Fruit fly (Drosophila melanogaster) whole organism, wandering third instar larva: ENCODE results near the gene Elp1.

Source experiments
- Abd-B ChIP-seq: fragments of >200 bp; optimal IDR thresholded peaks from 2 replicates; lab custom pipeline; 2017; ENCODE audit warnings: missing biosample characterization, missing genetic modification characterization
- CG32264 ChIP-seq: fragments of 200-800 bp; sonication (Bioruptor generic); optimal IDR thresholded peaks from 2 replicates; lab custom pipeline; 2016; ENCODE audit warnings: missing biosample characterization, missing genetic modification characterization
- CG9705 ChIP-seq: fragments of 200-800 bp; sonication (Bioruptor generic); optimal IDR thresholded peaks from 2 replicates; lab custom pipeline; 2018; ENCODE audit warnings: missing biosample characterization, mild to moderate bottlenecking, missing genetic modification characterization
- CrebA ChIP-seq: fragments of 200-800 bp; sonication (Bioruptor generic); optimal IDR thresholded peaks from 2 replicates; lab custom pipeline; 2016; ENCODE audit warnings: missing biosample characterization, mild to moderate bottlenecking, missing genetic modification characterization, borderline replicate concordance
- Dfd ChIP-seq: fragments of >200 bp; optimal IDR thresholded peaks from 2 replicates; lab custom pipeline; 2017; ENCODE audit warnings: missing biosample characterization, missing genetic modification characterization
- Dif ChIP-seq: fragments of 200-275, 200-300 bp; sonication (Bioruptor generic); optimal IDR thresholded peaks from 2 replicates; lab custom pipeline; 2018; ENCODE audit warnings: missing biosample characterization, missing genetic modification characterization; ENCODE audit not compliant: partially characterized antibody
- GATAd ChIP-seq: sonication (Bioruptor generic); optimal IDR thresholded peaks from 2 replicates; lab custom pipeline; 2016; ENCODE audit warnings: missing biosample characterization, missing genetic modification characterization
- HLH106 ChIP-seq: fragments of 200-800 bp; optimal IDR thresholded peaks from 3 replicates; lab custom pipeline; 2019; ENCODE audit warnings: missing biosample characterization, mild to moderate bottlenecking, missing genetic modification characterization, moderate library complexity
- Hnf4 ChIP-seq: fragments of 200-800 bp; sonication (Bioruptor generic); optimal IDR thresholded peaks from 2 replicates; lab custom pipeline; 2016; ENCODE audit warnings: missing biosample characterization, mild to moderate bottlenecking, missing genetic modification characterization
- Hr78 ChIP-seq: fragments of >200 bp; optimal IDR thresholded peaks from 2 replicates; lab custom pipeline; 2017; ENCODE audit warnings: missing biosample characterization, missing genetic modification characterization
- Hr83 ChIP-seq: fragments of 200-300 bp; sonication (Bioruptor generic); optimal IDR thresholded peaks from 2 replicates; lab custom pipeline; 2016; ENCODE audit warnings: missing biosample characterization, mild to moderate bottlenecking, missing genetic modification characterization, moderate library complexity; ENCODE audit not compliant: poor library complexity, severe bottlenecking
- Jra ChIP-seq: sonication (Bioruptor generic); optimal IDR thresholded peaks from 2 replicates; lab custom pipeline; 2016; ENCODE audit warnings: missing biosample characterization, missing genetic modification characterization
- Mio ChIP-seq: sonication (Bioruptor generic); optimal IDR thresholded peaks from 2 replicates; lab custom pipeline; 2016; ENCODE audit warnings: missing biosample characterization, missing genetic modification characterization
- Myc ChIP-seq: fragments of >200 bp; optimal IDR thresholded peaks from 2 replicates; lab custom pipeline; 2017
- N ChIP-seq: fragments of >200 bp; optimal IDR thresholded peaks from 2 replicates; lab custom pipeline; 2018; ENCODE audit warnings: missing biosample characterization, missing external identifiers, missing genetic modification characterization
- OdsH ChIP-seq: fragments of 200-800 bp; sonication (Bioruptor generic); optimal IDR thresholded peaks from 2 replicates; lab custom pipeline; 2016; ENCODE audit warnings: missing biosample characterization, mild to moderate bottlenecking, missing genetic modification characterization
- Sp1 ChIP-seq: fragments of 200-800 bp; sonication (Bioruptor generic); optimal IDR thresholded peaks from 3 replicates; lab custom pipeline; 2019; ENCODE audit warnings: missing biosample characterization, mild to moderate bottlenecking, missing genetic modification characterization, moderate library complexity
- Vsx2 ChIP-seq: fragments of 200-300, 225-300 bp; sonication (Bioruptor generic); optimal IDR thresholded peaks from 2 replicates; lab custom pipeline; 2018; ENCODE audit warnings: missing biosample characterization, missing genetic modification characterization; ENCODE audit not compliant: partially characterized antibody
- br ChIP-seq: fragments of 200-800 bp; sonication (Bioruptor generic); optimal IDR thresholded peaks from 2 replicates; lab custom pipeline; 2016; ENCODE audit warnings: missing biosample characterization, missing genetic modification characterization
- brk ChIP-seq: fragments of 200-800 bp; sonication (Bioruptor generic); optimal IDR thresholded peaks from 2 replicates; lab custom pipeline; 2016; ENCODE audit warnings: missing biosample characterization, mild to moderate bottlenecking, missing genetic modification characterization
- dl ChIP-seq, 2 experiments: fragments of 175-275, 200-275 bp in 1 of 2; fragments of 200-275 bp in 1 of 2; sonication (Bioruptor generic); optimal IDR thresholded peaks; lab custom pipeline; 2018; ENCODE audit warnings: mild to moderate bottlenecking in 2 of 2, missing biosample characterization in 2 of 2, missing genetic modification characterization in 2 of 2, moderate library complexity in 2 of 2; ENCODE audit not compliant: partially characterized antibody in 2 of 2, insufficient read depth in 1 of 2
- dmrt93B ChIP-seq: fragments of 200-800 bp; sonication (Bioruptor generic); optimal IDR thresholded peaks from 2 replicates; lab custom pipeline; 2018; ENCODE audit warnings: missing biosample characterization, mild to moderate bottlenecking, missing genetic modification characterization
- dsf ChIP-seq: sonication (Bioruptor generic); optimal IDR thresholded peaks from 2 replicates; lab custom pipeline; 2016; ENCODE audit warnings: missing biosample characterization, missing genetic modification characterization, borderline replicate concordance
- ey ChIP-seq: fragments of 200-800 bp; sonication (Bioruptor generic); optimal IDR thresholded peaks from 2 replicates; lab custom pipeline; 2016; ENCODE audit warnings: missing biosample characterization, missing genetic modification characterization
- foxo ChIP-seq, 2 experiments: fragments of 200-800 bp; sonication (Bioruptor generic); optimal IDR thresholded peaks; 2 replicates in 1 of 2; 3 replicates in 1 of 2; lab custom pipeline; 2016 to 2017; ENCODE audit warnings: missing biosample characterization in 2 of 2, missing genetic modification characterization in 2 of 2
- fru ChIP-seq: fragments of 200-800 bp; sonication (Bioruptor generic); optimal IDR thresholded peaks from 3 replicates; lab custom pipeline; 2016; ENCODE audit warnings: missing biosample characterization, mild to moderate bottlenecking, missing genetic modification characterization
- h ChIP-seq: fragments of 200-800 bp; sonication (Bioruptor generic); optimal IDR thresholded peaks from 3 replicates; lab custom pipeline; 2016; ENCODE audit warnings: missing biosample characterization, mild to moderate bottlenecking, missing genetic modification characterization
- jim ChIP-seq: fragments of 175-275, 200-325 bp; sonication (Bioruptor generic); optimal IDR thresholded peaks from 2 replicates; lab custom pipeline; 2016; ENCODE audit warnings: missing biosample characterization, mild to moderate bottlenecking, missing genetic modification characterization
- lola ChIP-seq: fragments of >200 bp; optimal IDR thresholded peaks from 2 replicates; lab custom pipeline; 2017; ENCODE audit warnings: missing biosample characterization, missing genetic modification characterization
- pan ChIP-seq: fragments of >200 bp; optimal IDR thresholded peaks from 2 replicates; lab custom pipeline; 2017
- sage ChIP-seq: fragments of 200-800 bp; sonication (Bioruptor generic); optimal IDR thresholded peaks from 2 replicates; lab custom pipeline; 2016; ENCODE audit warnings: missing biosample characterization, mild to moderate bottlenecking, missing genetic modification characterization
- sv ChIP-seq: fragments of 200-800 bp; sonication (Bioruptor generic); optimal IDR thresholded peaks from 3 replicates; lab custom pipeline; 2016; ENCODE audit warnings: missing biosample characterization, missing genetic modification characterization
- tai ChIP-seq: sonication (Bioruptor generic); optimal IDR thresholded peaks from 2 replicates; lab custom pipeline; 2016; ENCODE audit warnings: missing biosample characterization, missing genetic modification characterization
- usp ChIP-seq: fragments of >200 bp; optimal IDR thresholded peaks from 2 replicates; lab custom pipeline; 2017; ENCODE audit warnings: missing biosample characterization, missing genetic modification characterization
- woc ChIP-seq: sonication (Bioruptor generic); optimal IDR thresholded peaks from 2 replicates; lab custom pipeline; 2016; ENCODE audit warnings: missing biosample characterization, mild to moderate bottlenecking, missing genetic modification characterization

The Elp1 gene

DNA sequence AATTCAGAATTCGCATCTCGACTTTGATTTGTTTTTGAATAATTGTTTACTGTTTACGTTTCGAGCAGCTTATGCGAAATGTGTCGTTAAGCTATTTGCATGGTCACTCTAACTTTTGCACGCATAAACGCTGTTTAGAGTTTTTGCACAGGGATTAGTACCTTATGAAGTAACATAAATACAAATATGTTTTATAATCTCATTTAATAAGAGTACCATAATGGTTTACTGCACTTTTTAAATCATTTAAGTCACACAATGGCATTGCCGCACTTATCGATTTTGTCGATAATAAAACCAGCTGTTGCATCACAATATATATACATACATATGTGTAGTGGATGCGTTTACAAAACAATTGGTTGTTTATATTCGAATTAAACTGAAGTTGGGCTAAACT lies 24.2 kb upstream of the Elp1 start, which contains the start of the genes CG6813 and CG18764:
CG6813 (minus strand) TSS at position 68 of the 400 bp plus-strand sequence.
CG18764 (plus strand) TSS at position 319 of the 400 bp plus-strand sequence.
- TF ChIP-seq CrebA (GFP tag; lab: Kevin White, UChicago) (no peak), h (GFP tag; lab: Kevin White, UChicago) (no peak), fru (GFP tag; lab: Kevin White, UChicago) (no peak), Hnf4 (GFP tag; lab: Kevin White, UChicago) (no peak), Vsx2 (GFP tag; lab: Kevin White, UChicago) (no peak), Abd-B (no peak), GATAd (GFP tag; lab: Kevin White, UChicago) (no peak), lola (GFP tag; lab: Kevin White, UChicago) (no peak), CG32264 (GFP tag; lab: Kevin White, UChicago) (no peak), brk (GFP tag; lab: Kevin White, UChicago) (no peak), Jra (GFP tag; lab: Kevin White, UChicago) (no peak), Dfd (GFP tag; lab: Kevin White, UChicago) (no peak), N (GFP tag; lab: Kevin White, UChicago) (no peak), usp (GFP tag; lab: Kevin White, UChicago) (no peak), Myc (no peak), br (no peak), pan (no peak), Sp1 (GFP tag; lab: Kevin White, UChicago) (no peak), foxo (GFP tag; optimal IDR thresholded peaks at IDR 0.05; lab: Kevin White, UChicago) (no peak)

dm6 chr3R:11628416-11629041 lies 22.2 kb upstream of the Elp1 start, which contains the start of gene CG14712:
TSS of gene CG14712 (plus strand) at chr3R:11628759.
- TF ChIP-seq ey (GFP tag; lab: Kevin White, UChicago) (peak; percentile 21), dl (GFP tag; optimal IDR thresholded peaks at IDR 0.05; lab: Kevin White, UChicago; ENCODE audit: insufficient read depth in 1 of 2, partially characterized antibody in 2 of 2) (no peak), usp (GFP tag; lab: Kevin White, UChicago) (no peak), Dfd (GFP tag; lab: Kevin White, UChicago) (no peak), Hr83 (GFP tag; lab: Kevin White, UChicago) (peak; percentile 49), sv (peak; percentile 27), foxo (GFP tag; optimal IDR thresholded peaks at IDR 0.05; lab: Kevin White, UChicago) (no peak)

dm6 chr3R:11637586-11637985 lies 13.2 kb upstream of the Elp1 start:
- no peak for TF ChIP-seq ey (GFP tag; lab: Kevin White, UChicago)
- no peak for TF ChIP-seq pan
- no peak for TF ChIP-seq Hr83 (GFP tag; lab: Kevin White, UChicago)
- no peak for TF ChIP-seq woc (GFP tag; lab: Kevin White, UChicago)
- TF ChIP-seq Abd-B: no peak
- no peak for TF ChIP-seq sv
- TF ChIP-seq HLH106 (tag; lab: Kevin White, UChicago): no peak
- TF ChIP-seq dsf: no peak
- TF ChIP-seq Mio (GFP tag; lab: Kevin White, UChicago): no peak
- no peak for TF ChIP-seq Myc
- TF ChIP-seq Hr78 (GFP tag; lab: Kevin White, UChicago): no peak
- no peak for TF ChIP-seq Dif (GFP tag; lab: Kevin White, UChicago)
- TF ChIP-seq CrebA (GFP tag; lab: Kevin White, UChicago): no peak
- TF ChIP-seq CG32264 (GFP tag; lab: Kevin White, UChicago): no peak
- no peak for TF ChIP-seq OdsH (GFP tag; lab: Kevin White, UChicago)

- TF ChIP-seq dl (GFP tag; optimal IDR thresholded peaks at IDR 0.05; lab: Kevin White, UChicago; ENCODE audit: insufficient read depth in 1 of 2, partially characterized antibody in 2 of 2) (no peak), jim (GFP tag; lab: Kevin White, UChicago) (no peak), Dfd (GFP tag; lab: Kevin White, UChicago) (no peak), Dif (GFP tag; lab: Kevin White, UChicago) (no peak), Myc (no peak), h (GFP tag; lab: Kevin White, UChicago) (peak; percentile 50), OdsH (GFP tag; lab: Kevin White, UChicago) (no peak), brk (GFP tag; lab: Kevin White, UChicago) (no peak), sage (GFP tag; lab: Kevin White, UChicago) (no peak), tai (GFP tag; lab: Kevin White, UChicago) (no peak), Hr78 (GFP tag; lab: Kevin White, UChicago) (no peak), CG9705 (GFP tag; lab: Kevin White, UChicago) (no peak), pan (no peak), Hnf4 (GFP tag; lab: Kevin White, UChicago) (peak; percentile 42), dmrt93B (GFP tag; lab: Kevin White, UChicago) (no peak), foxo (GFP tag; optimal IDR thresholded peaks at IDR 0.05; lab: Kevin White, UChicago) (peak in 1 of 2 experiments; percentile 29), sv (no peak), br (no peak), Vsx2 (GFP tag; lab: Kevin White, UChicago) (no peak), CG32264 (GFP tag; lab: Kevin White, UChicago) (peak; percentile 36), Abd-B (no peak), woc (GFP tag; lab: Kevin White, UChicago) (no peak), fru (GFP tag; lab: Kevin White, UChicago) (peak; percentile 62), Sp1 (GFP tag; lab: Kevin White, UChicago) (peak; percentile 13), Hr83 (GFP tag; lab: Kevin White, UChicago) (no peak), dsf (no peak), CrebA (GFP tag; lab: Kevin White, UChicago) (no peak), N (GFP tag; lab: Kevin White, UChicago) (no peak), usp (GFP tag; lab: Kevin White, UChicago) (no peak), lola (GFP tag; lab: Kevin White, UChicago) (no peak), ey (GFP tag; lab: Kevin White, UChicago) (no peak), GATAd (GFP tag; lab: Kevin White, UChicago) (no peak), Mio (GFP tag; lab: Kevin White, UChicago) (no peak)
These were observed 10.7 kb upstream of the Elp1 start for dm6 chr3R:11639946-11640588.
